Worm (Caenorhabditis elegans) whole organism, L1 larva: ENCODE data around the gene F54D5.2.
A peak's percentile ranks its signal among the peaks of the same experiment; 100 is the strongest.
"Not testable (repeated sequence)": the region's sequence is repeated elsewhere in the genome, so short reads cannot be mapped to it uniquely, and the experiment has no call there.

ENCODE experiments used
- F16B12.6 ChIP-seq: fragments of 150-350 bp; optimal IDR thresholded peaks from 2 replicates; lab custom pipeline; 2014; ENCODE audit warnings: missing biosample characterization, missing genetic modification characterization
- Y116A8C.19 ChIP-seq: sonication (generic microtip); optimal IDR thresholded peaks from 2 replicates; lab custom pipeline; 2016; ENCODE audit warnings: missing compliant biosample characterization, missing genetic modification characterization, borderline replicate concordance
- alr-1 ChIP-seq: fragments of 200-800 bp; sonication (Bioruptor generic); optimal IDR thresholded peaks from 2 replicates; lab custom pipeline; 2018; ENCODE audit warnings: borderline replicate concordance, mild to moderate bottlenecking, missing genetic modification characterization, missing compliant biosample characterization
- ama-1 ChIP-seq: fragments of 150-350 bp; optimal IDR thresholded peaks from 2 replicates; lab custom pipeline; 2014
- ceh-63 ChIP-seq: fragments of 200-800 bp; sonication (Bioruptor generic); optimal IDR thresholded peaks from 2 replicates; lab custom pipeline; 2018; ENCODE audit warnings: mild to moderate bottlenecking, missing genetic modification characterization, missing compliant biosample characterization
- ceh-82 ChIP-seq, 3 experiments: fragments of 150-350 bp in 1 of 3; sonication (generic microtip) in 2 of 3; optimal IDR thresholded peaks; 2 replicates each; lab custom pipeline; 2014 to 2017; ENCODE audit warnings: missing biosample characterization in 3 of 3, missing genetic modification characterization in 3 of 3
- ceh-88 ChIP-seq: fragments of 200-800 bp; sonication (Bioruptor generic); IDR thresholded peaks from 2 replicates; pipeline ENCODE4 v1.3.6; 2022; ENCODE audit warnings: missing genetic modification characterization, missing compliant biosample characterization
- ceh-90 ChIP-seq: sonication (generic microtip); optimal IDR thresholded peaks from 2 replicates; lab custom pipeline; 2016; ENCODE audit warnings: missing genetic modification characterization, missing compliant biosample characterization
- dpl-1 ChIP-seq, 3 experiments: fragments of 150-350 bp in 2 of 3; sonication (generic microtip) in 1 of 3; optimal IDR thresholded peaks; 2 replicates each; lab custom pipeline; 2014 to 2017; ENCODE audit warnings: missing biosample characterization in 3 of 3, missing genetic modification characterization in 3 of 3, missing genetic modification reagents in 3 of 3
- dsc-1 ChIP-seq: sonication (generic microtip); optimal IDR thresholded peaks from 2 replicates; lab custom pipeline; 2016; ENCODE audit warnings: mild to moderate bottlenecking, missing genetic modification characterization, missing compliant biosample characterization
- efl-1 ChIP-seq, 4 experiments: fragments of 150-350 bp; optimal IDR thresholded peaks in 3 of 4; peaks in 1 of 4; 1 replicate in 1 of 4; 2 replicates in 3 of 4; lab custom pipeline; 2014; ENCODE audit warnings: missing biosample characterization in 2 of 4, missing genetic modification characterization in 2 of 4, missing genetic modification reagents in 2 of 4
- efl-3 ChIP-seq: fragments of 200-800 bp; sonication (Bioruptor generic); optimal IDR thresholded peaks from 2 replicates; lab custom pipeline; 2018; ENCODE audit warnings: mild to moderate bottlenecking, missing genetic modification characterization, missing compliant biosample characterization
- egl-13 ChIP-seq: sonication (generic microtip); optimal IDR thresholded peaks from 2 replicates; lab custom pipeline; 2016; ENCODE audit warnings: missing genotype, missing genetic modification reagents, missing genetic modification characterization, missing compliant biosample characterization
- elt-2 ChIP-seq: sonication (generic microtip); optimal IDR thresholded peaks from 2 replicates; lab custom pipeline; 2016; ENCODE audit warnings: missing genetic modification characterization, mild to moderate bottlenecking, inconsistent platforms, missing compliant biosample characterization, missing genetic modification reagents
- fkh-4 ChIP-seq: sonication (generic microtip); optimal IDR thresholded peaks from 2 replicates; lab custom pipeline; 2016; ENCODE audit warnings: missing compliant biosample characterization, missing genetic modification characterization, borderline replicate concordance
- hlh-4 ChIP-seq: sonication (generic microtip); optimal IDR thresholded peaks from 2 replicates; lab custom pipeline; 2016; ENCODE audit warnings: mild to moderate bottlenecking, missing genetic modification characterization, missing compliant biosample characterization
- lin-14 ChIP-seq: fragments of 200-800 bp; sonication (Bioruptor generic); optimal IDR thresholded peaks from 2 replicates; lab custom pipeline; 2018; ENCODE audit warnings: mild to moderate bottlenecking, missing genetic modification characterization, moderate library complexity, missing compliant biosample characterization
- lin-35 ChIP-seq, 2 experiments: fragments of 150-350 bp; optimal IDR thresholded peaks; 2 replicates each; lab custom pipeline; 2014; ENCODE audit warnings: missing biosample characterization in 2 of 2, missing genetic modification characterization in 2 of 2, missing genetic modification reagents in 2 of 2
- lin-39 ChIP-seq: fragments of 150-350 bp; optimal IDR thresholded peaks from 2 replicates; lab custom pipeline; 2014; ENCODE audit warnings: missing biosample characterization, missing genetic modification reagents, missing genetic modification characterization
- lir-3 ChIP-seq: sonication (generic microtip); optimal IDR thresholded peaks from 2 replicates; lab custom pipeline; 2016; ENCODE audit warnings: mild to moderate bottlenecking, missing genetic modification characterization, moderate library complexity, missing compliant biosample characterization; ENCODE audit not compliant: poor library complexity
- lsy-2 ChIP-seq, 2 experiments: fragments of 150-350 bp; optimal IDR thresholded peaks; 2 replicates each; lab custom pipeline; 2014; ENCODE audit warnings: missing biosample characterization in 2 of 2, missing genetic modification characterization in 2 of 2
- mab-9 ChIP-seq: fragments of 200-800 bp; sonication (Bioruptor generic); IDR thresholded peaks from 2 replicates; pipeline ENCODE4 v1.3.6; 2022; ENCODE audit warnings: missing genetic modification reagents, missing genetic modification characterization, missing compliant biosample characterization
- mdl-1 ChIP-seq, 2 experiments: fragments of 150-350 bp; optimal IDR thresholded peaks; 2 replicates each; lab custom pipeline; 2014 to 2017; ENCODE audit warnings: missing biosample characterization in 2 of 2, missing genetic modification characterization in 2 of 2, inconsistent platforms in 1 of 2
- mep-1 ChIP-seq: fragments of 150-350 bp; optimal IDR thresholded peaks from 2 replicates; lab custom pipeline; 2014; ENCODE audit warnings: missing biosample characterization, missing genetic modification characterization
- nhr-12 ChIP-seq: sonication (generic microtip); optimal IDR thresholded peaks from 2 replicates; lab custom pipeline; 2017; ENCODE audit warnings: missing biosample characterization, missing genetic modification characterization
- nhr-19 ChIP-seq: fragments of 200-800 bp; sonication (Bioruptor generic); conservative IDR thresholded peaks from 2 replicates; pipeline ENCODE4 v1.3.6; 2022; ENCODE audit warnings: missing genetic modification characterization, missing compliant biosample characterization
- nhr-237 ChIP-seq: fragments of 150-350 bp; optimal IDR thresholded peaks from 2 replicates; lab custom pipeline; 2014; ENCODE audit warnings: missing biosample characterization, missing genetic modification characterization
- nhr-28 ChIP-seq: fragments of 150-350 bp; optimal IDR thresholded peaks from 2 replicates; lab custom pipeline; 2014; ENCODE audit warnings: missing biosample characterization, missing genetic modification characterization
- nhr-76 ChIP-seq: sonication (generic microtip); optimal IDR thresholded peaks from 2 replicates; lab custom pipeline; 2017; ENCODE audit warnings: missing biosample characterization, missing genetic modification characterization
- nhr-77 ChIP-seq: fragments of 150-350 bp; optimal IDR thresholded peaks from 2 replicates; lab custom pipeline; 2014; ENCODE audit warnings: missing biosample characterization, missing genetic modification characterization
- pqm-1 ChIP-seq: sonication (generic microtip); optimal IDR thresholded peaks from 3 replicates; lab custom pipeline; 2017; ENCODE audit warnings: missing biosample characterization, missing genetic modification characterization
- skn-1 ChIP-seq: fragments of 150-350 bp; optimal IDR thresholded peaks from 2 replicates; lab custom pipeline; 2014; ENCODE audit warnings: missing biosample characterization, missing genetic modification characterization
- snu-23 ChIP-seq: sonication (generic microtip); optimal IDR thresholded peaks from 2 replicates; lab custom pipeline; 2016; ENCODE audit warnings: missing genetic modification characterization, missing compliant biosample characterization
- sup-37 ChIP-seq: fragments of 200-800 bp; sonication (Bioruptor generic); optimal IDR thresholded peaks from 2 replicates; lab custom pipeline; 2018; ENCODE audit warnings: mild to moderate bottlenecking, missing genetic modification characterization, missing compliant biosample characterization
- swsn-7 ChIP-seq: sonication (generic microtip); optimal IDR thresholded peaks from 2 replicates; lab custom pipeline; 2016; ENCODE audit warnings: missing genetic modification characterization, missing compliant biosample characterization
- tbx-2 ChIP-seq: sonication (generic microtip); optimal IDR thresholded peaks from 2 replicates; lab custom pipeline; 2016; ENCODE audit warnings: missing genetic modification characterization, missing compliant biosample characterization
- tlp-1 ChIP-seq: fragments of 150-350 bp; optimal IDR thresholded peaks from 2 replicates; lab custom pipeline; 2014; ENCODE audit warnings: missing biosample characterization, missing genetic modification characterization
- unc-130 ChIP-seq: fragments of 150-350 bp; optimal IDR thresholded peaks from 2 replicates; lab custom pipeline; 2017; ENCODE audit warnings: missing biosample characterization, missing genetic modification characterization, inconsistent platforms
- unc-30 ChIP-seq: sonication (generic microtip); optimal IDR thresholded peaks from 2 replicates; lab custom pipeline; 2017; ENCODE audit warnings: missing biosample characterization, missing genetic modification characterization
- unc-86 ChIP-seq: sonication (generic microtip); optimal IDR thresholded peaks from 2 replicates; lab custom pipeline; 2016; ENCODE audit warnings: missing genetic modification characterization, missing compliant biosample characterization
- unc-98 ChIP-seq: fragments of 200-800 bp; sonication (Bioruptor generic); IDR thresholded peaks from 2 replicates; pipeline ENCODE4 v1.3.6; 2022; ENCODE audit warnings: missing genetic modification characterization, missing compliant biosample characterization
- zip-4 ChIP-seq: fragments of 200-800 bp; sonication (Bioruptor generic); optimal IDR thresholded peaks from 2 replicates; lab custom pipeline; 2018; ENCODE audit warnings: mild to moderate bottlenecking, missing genetic modification characterization, moderate library complexity, missing compliant biosample characterization
- ztf-11 ChIP-seq, 2 experiments: sonication (generic microtip); optimal IDR thresholded peaks; 2 replicates each; lab custom pipeline; 2016 to 2017; ENCODE audit warnings: missing genetic modification characterization in 2 of 2, missing biosample characterization in 1 of 2, missing compliant biosample characterization in 1 of 2

Gene F54D5.2

DNA sequence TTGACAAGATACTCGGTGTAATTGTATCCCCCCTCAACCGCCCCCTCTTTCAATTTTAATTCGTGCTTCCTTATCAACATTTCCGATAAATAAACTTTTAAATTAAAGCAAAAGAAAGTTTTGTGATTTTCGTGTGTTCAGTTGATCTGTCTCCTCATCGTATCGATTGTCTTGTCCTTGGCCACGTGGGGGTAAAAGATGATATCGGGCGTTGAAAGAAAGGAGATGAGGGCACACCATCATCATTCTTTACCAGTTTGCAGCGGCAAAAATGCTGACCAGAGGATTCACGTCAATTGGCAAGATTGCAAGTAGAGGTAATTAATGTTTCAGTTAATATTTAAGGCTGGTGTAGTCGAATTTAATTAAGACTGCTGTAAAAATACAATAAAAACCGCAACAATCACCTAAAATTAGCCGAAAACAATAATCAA, 25.7 kb upstream of the F54D5.2 start, which contains the start of gene F54D5.7 (continued):
- peak; percentile 52 for TF ChIP-seq elt-2 (tag; lab: Kevin White, UChicago)
- TF ChIP-seq ceh-63 (GFP tag; lab: Kevin White, UChicago), result no peak
- TF ChIP-seq dsc-1 (tag; lab: Kevin White, UChicago), result peak; percentile 37
- peak; percentile 17 to 69 for TF ChIP-seq lsy-2 (tag; optimal IDR thresholded peaks at IDR 0.05; lab: Kevin White, UChicago)
- peak; percentile 65 for TF ChIP-seq nhr-19 (GFP tag; lab: Robert Waterston, UW)
- TF ChIP-seq hlh-4, result no peak
- TF ChIP-seq alr-1 (tag; lab: Kevin White, UChicago), result no peak
- peak; percentile 13 for TF ChIP-seq zip-4 (GFP tag; lab: Kevin White, UChicago)
- peak in 1 of 2 experiments; percentile 93 for TF ChIP-seq mdl-1 (tag; optimal IDR thresholded peaks at IDR 0.05; lab: Kevin White, UChicago)
- TF ChIP-seq F16B12.6 (tag; lab: Kevin White, UChicago), result no peak
- TF ChIP-seq unc-30 (tag; lab: Kevin White, UChicago), result no peak
- peak; percentile 22 for TF ChIP-seq lir-3
- no peak for TF ChIP-seq sup-37 (GFP tag; lab: Kevin White, UChicago)
- no peak for TF ChIP-seq nhr-12 (tag; lab: Kevin White, UChicago)
- TF ChIP-seq Y116A8C.19, result no peak
- TF ChIP-seq skn-1, result peak; percentile 90
- TF ChIP-seq pqm-1, result no peak
- no peak for TF ChIP-seq tlp-1
- TF ChIP-seq nhr-28, result no peak
- no peak for TF ChIP-seq unc-86
- peak; percentile 8 to 14 for TF ChIP-seq efl-1 (optimal IDR thresholded peaks at IDR 0.05; lab: Kevin White, UChicago)
- peak in 1 of 2 experiments; percentile 89 for TF ChIP-seq efl-1 (GFP tag; optimal IDR thresholded peaks at IDR 0.05 in 1 of 2; lab: Kevin White, UChicago)
- TF ChIP-seq ceh-88, result no peak
- no peak for TF ChIP-seq ceh-90 (tag; lab: Kevin White, UChicago)
- TF ChIP-seq snu-23 (GFP tag; lab: Kevin White, UChicago), result peak; percentile 77
- peak; percentile 61 for TF ChIP-seq lin-14 (GFP tag; lab: Kevin White, UChicago)
- TF ChIP-seq dpl-1 (GFP tag; optimal IDR thresholded peaks at IDR 0.05; lab: Kevin White, UChicago), result peak; percentile 26 to 39 (median 38)
- no peak for TF ChIP-seq unc-98 (GFP tag; lab: Robert Waterston, UW)
- TF ChIP-seq lin-39, result no peak
- peak; percentile 92 for TF ChIP-seq mep-1 (tag; lab: Kevin White, UChicago)
- TF ChIP-seq ceh-82 (tag; optimal IDR thresholded peaks at IDR 0.05; lab: Kevin White, UChicago), result no peak
- TF ChIP-seq efl-3 (GFP tag; lab: Kevin White, UChicago), result no peak
- no peak for TF ChIP-seq egl-13 (tag; lab: Kevin White, UChicago)
- TF ChIP-seq nhr-77 (tag; lab: Kevin White, UChicago), result no peak
- peak in 1 of 2 experiments; percentile 59 for TF ChIP-seq lin-35 (GFP tag; optimal IDR thresholded peaks at IDR 0.05; lab: Kevin White, UChicago)
- peak; percentile 67 for TF ChIP-seq swsn-7 (tag; lab: Kevin White, UChicago)
- TF ChIP-seq ama-1 (lab: Kevin White, UChicago), result peak; percentile 99
- no peak for TF ChIP-seq fkh-4 (tag; lab: Kevin White, UChicago)
- no peak for TF ChIP-seq mab-9 (GFP tag; lab: Robert Waterston, UW)
- TF ChIP-seq tbx-2, result peak; percentile 11
- TF ChIP-seq ztf-11 (tag; optimal IDR thresholded peaks at IDR 0.05; lab: Kevin White, UChicago), result peak in 1 of 2 experiments; percentile 37
- peak; percentile 11 for TF ChIP-seq unc-130

DNA sequence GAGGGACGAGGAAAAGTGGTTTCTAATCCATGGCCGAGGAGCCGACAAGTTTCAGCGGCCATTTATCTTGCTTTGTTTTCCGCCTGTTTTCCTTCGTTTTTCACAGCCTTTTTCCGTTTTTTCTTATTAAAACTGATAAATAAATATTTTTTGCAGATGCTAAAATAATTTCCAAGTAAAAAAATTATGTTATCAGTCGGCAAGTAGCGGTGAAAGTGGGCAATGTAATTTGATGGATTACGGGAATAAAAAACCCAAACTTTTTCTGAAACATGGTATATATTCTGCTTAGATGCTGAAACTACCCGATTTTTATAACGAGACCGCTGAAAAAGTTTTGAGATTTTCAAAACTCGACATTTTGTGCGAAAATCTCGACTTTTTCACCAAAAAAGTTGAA, 21.0 kb upstream of the F54D5.2 start, which contains the start of gene dhgd-1:
TSS of gene dhgd-1 (minus strand) at position 101 of the 400 bp plus-strand sequence.
- not testable (repeated sequence) for TF ChIP-seq egl-13, nhr-237, nhr-76 (tag; lab: Kevin White, UChicago)
